Worm (Caenorhabditis elegans): ENCODE measurements around the gene far-3.

Gene far-3

DNA sequence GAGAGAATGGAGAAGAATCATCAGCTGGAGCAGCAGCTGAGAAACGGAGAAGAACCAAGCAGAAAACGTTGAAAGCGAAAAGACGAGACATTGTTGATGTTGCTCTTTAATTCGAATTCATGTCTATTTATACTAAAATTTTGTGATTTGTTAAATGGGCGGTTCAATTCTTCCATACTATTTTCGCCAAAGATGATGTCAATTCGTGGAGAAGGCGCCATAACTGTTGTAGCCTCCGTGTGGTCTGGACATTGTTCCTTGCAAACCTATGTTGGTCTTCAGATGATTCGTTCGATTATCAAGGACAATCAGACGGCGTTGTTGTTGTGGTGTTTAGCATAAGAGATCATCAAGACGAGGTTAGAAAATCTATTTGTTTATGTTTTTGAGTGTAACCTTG, at the start of gene far-3:
TSS of gene far-3 (minus strand) at position 101 of the 400 bp plus-strand sequence.
- no peak for TF ChIP-seq eyg-1 (tag; optimal IDR thresholded peaks at IDR 0.05)
- no peak for TF ChIP-seq pag-3 (tag; optimal IDR thresholded peaks at IDR 0.05; ENCODE audit: borderline replicate concordance)
- no peak for TF ChIP-seq pat-9 (tag; optimal IDR thresholded peaks at IDR 0.05)
- no peak for TF ChIP-seq rnt-1 (tag; optimal IDR thresholded peaks at IDR 0.05)
- TF ChIP-seq lim-6 (tag; optimal IDR thresholded peaks at IDR 0.05) = no peak
- TF ChIP-seq elt-4 (tag; optimal IDR thresholded peaks at IDR 0.05) = no peak
- TF ChIP-seq T23F11.4 (GFP tag; optimal IDR thresholded peaks at IDR 0.05) = no peak
- no peak for TF ChIP-seq fkh-10 (GFP tag; optimal IDR thresholded peaks at IDR 0.05)
- no peak for TF ChIP-seq unc-55 (GFP tag; optimal IDR thresholded peaks at IDR 0.05)
- no peak for TF ChIP-seq ceh-18 (tag; optimal IDR thresholded peaks at IDR 0.05)
- no peak for TF ChIP-seq fax-1 (tag; optimal IDR thresholded peaks at IDR 0.05)
- no peak for TF ChIP-seq Y22D7AL.16 (tag; optimal IDR thresholded peaks at IDR 0.05)

DNA sequence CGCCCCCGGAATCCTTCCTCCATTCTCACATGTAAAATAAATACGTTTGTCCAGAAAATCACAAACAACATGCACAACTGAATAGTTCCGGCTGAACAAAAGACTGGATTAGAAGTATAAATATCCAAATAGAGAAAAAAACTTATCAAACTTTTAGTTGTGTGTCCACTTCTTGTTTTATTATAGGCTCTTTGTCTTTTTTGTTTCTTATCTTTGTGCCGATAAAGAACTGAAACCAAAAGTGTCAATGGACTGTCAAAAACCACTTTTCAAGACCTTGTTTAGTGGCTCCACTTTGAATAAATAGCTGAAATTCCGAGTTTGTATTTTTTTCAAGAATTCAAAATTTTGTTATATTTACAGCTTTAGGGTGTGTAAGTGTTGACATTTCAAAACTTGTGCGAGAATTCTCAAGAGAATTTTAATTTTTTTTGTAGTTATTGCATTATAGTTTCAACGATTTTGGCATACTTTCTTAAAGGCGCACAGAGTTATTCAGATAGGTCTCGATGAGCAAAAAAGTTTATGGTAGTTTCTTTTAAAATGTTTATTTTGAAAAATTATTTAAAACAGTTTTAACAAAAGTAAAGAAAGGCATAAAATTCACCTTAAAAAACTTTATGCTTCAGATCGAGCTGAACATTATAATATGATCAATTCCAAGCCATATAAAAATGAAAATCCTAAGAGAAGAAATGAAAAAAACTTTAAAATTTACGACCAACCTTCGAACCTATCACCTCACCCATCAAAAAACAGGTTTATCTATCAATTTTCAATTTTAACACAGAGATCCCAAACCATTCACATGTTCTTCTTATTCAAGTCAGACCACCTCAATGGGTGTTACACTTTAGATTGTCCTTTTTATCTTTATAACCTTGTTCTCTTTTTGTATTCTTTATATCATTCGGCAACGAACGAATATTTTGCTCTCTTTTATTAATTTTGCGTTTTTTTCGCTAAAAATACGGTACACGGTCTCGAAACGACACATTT, 49.1 kb upstream of the far-3 start:
- no peak for TF ChIP-seq T23F11.4 (GFP tag; optimal IDR thresholded peaks at IDR 0.05)
- TF ChIP-seq elt-2 (tag; optimal IDR thresholded peaks at IDR 0.05) = peak; percentile 7

DNA sequence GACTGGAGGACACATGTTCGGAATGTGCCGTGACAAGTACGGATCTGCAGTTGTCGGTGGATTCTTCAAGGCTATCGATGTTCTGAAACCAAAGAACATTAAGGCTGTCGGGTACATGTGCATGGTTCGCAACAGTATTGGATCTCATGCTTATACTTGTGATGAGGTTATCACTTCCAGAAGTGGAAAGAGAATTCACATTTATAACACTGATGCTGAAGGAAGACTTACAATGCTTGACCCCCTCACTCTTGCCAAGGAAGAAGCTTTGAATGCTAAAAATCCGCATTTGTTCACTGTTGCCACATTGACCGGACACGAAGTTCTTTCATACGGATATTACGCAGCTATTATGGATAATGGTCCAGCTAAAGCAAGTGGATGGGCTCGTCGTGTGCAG, 47.7 kb upstream of the far-3 start:
- no peak for TF ChIP-seq ceh-34 (tag; optimal IDR thresholded peaks at IDR 0.05)

DNA sequence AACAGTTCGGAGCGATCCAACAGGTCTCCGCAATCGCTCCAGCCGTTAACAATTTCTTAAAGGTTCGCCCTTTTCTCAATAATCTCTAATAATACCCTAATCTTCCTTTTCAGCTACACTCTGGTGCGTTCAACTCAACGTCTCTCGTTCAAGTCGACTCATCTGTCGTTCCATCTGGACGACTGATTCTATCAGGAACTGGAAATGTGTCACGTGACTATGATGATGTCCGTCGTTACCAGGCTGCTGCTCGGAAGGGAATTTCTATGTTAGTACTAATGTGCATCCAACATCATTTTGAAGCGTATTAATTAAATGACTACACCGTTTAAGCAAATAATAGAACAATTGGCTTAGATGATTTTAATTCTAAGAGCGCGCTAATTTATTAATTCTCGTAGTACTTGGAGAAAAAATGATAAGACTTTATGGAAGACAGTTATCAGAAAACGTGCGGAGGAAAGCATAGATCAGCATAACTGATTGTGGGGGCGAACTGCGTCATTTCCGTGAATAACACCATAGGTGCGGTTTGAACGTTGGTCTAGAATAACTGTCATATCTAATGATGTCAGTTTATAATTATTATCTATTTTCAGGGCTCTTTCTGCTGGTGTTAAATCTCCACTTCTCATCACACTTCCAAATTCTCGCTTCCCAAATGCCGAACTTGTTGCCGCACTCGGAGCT, 46.7 kb upstream of the far-3 start:
- no peak for TF ChIP-seq ceh-34 (tag; optimal IDR thresholded peaks at IDR 0.05)
- peak; percentile 43 for TF ChIP-seq elt-2 (tag; optimal IDR thresholded peaks at IDR 0.05)
- peak; percentile 56 for TF ChIP-seq hlh-30 (tag; optimal IDR thresholded peaks at IDR 0.05; ENCODE audit: insufficient read depth)

ce11 chrV:13043195-13043762, 46.0 kb upstream of the far-3 start, which contains the start of gene lap-2:
Gene lap-2 (plus strand): TSS chrV:13043712.
- TF ChIP-seq unc-42 (tag; optimal IDR thresholded peaks at IDR 0.05) = no peak
- peak; percentile 56 for TF ChIP-seq elt-2 (tag; optimal IDR thresholded peaks at IDR 0.05)
- no peak for TF ChIP-seq K09A11.1 (tag; optimal IDR thresholded peaks at IDR 0.05; ENCODE audit: insufficient read depth)
- peak; percentile 31 for TF ChIP-seq unc-55 (GFP tag; optimal IDR thresholded peaks at IDR 0.05)

ce11 chrV:13041666-13042065, 44.3 kb upstream of the far-3 start, which contains the start of gene scyl-1:
Gene scyl-1 (minus strand): TSS chrV:13041721.
- no peak for TF ChIP-seq lim-6 (tag; optimal IDR thresholded peaks at IDR 0.05)
- TF ChIP-seq rnt-1 (tag; optimal IDR thresholded peaks at IDR 0.05) = peak; percentile 54
- TF ChIP-seq ttx-3 (tag; optimal IDR thresholded peaks at IDR 0.05) = no peak
- TF ChIP-seq npax-4 (tag; optimal IDR thresholded peaks at IDR 0.05) = no peak
- TF ChIP-seq C38D4.7 (GFP tag; optimal IDR thresholded peaks at IDR 0.05) = no peak
- TF ChIP-seq pag-3 (tag; optimal IDR thresholded peaks at IDR 0.05; ENCODE audit: borderline replicate concordance) = no peak
- TF ChIP-seq pat-9 (tag; optimal IDR thresholded peaks at IDR 0.05) = peak; percentile 13
- TF ChIP-seq ztf-16 (tag; optimal IDR thresholded peaks at IDR 0.05) = no peak
- peak; percentile 16 for TF ChIP-seq syd-9 (tag; optimal IDR thresholded peaks at IDR 0.05)
- TF ChIP-seq nhr-11 (tag; optimal IDR thresholded peaks at IDR 0.05) = no peak
- no peak for TF ChIP-seq pha-2 (tag; optimal IDR thresholded peaks at IDR 0.05)
- TF ChIP-seq ceh-30 (tag; optimal IDR thresholded peaks at IDR 0.05) = no peak
- no peak for TF ChIP-seq sox-2 (GFP tag; IDR thresholded peaks at IDR 0.05)
- no peak for TF ChIP-seq ama-1 (optimal IDR thresholded peaks at IDR 0.05)
- TF ChIP-seq ceh-19 (GFP tag; optimal IDR thresholded peaks at IDR 0.05) = peak; percentile 28
- TF ChIP-seq hlh-13 (GFP tag; optimal IDR thresholded peaks at IDR 0.05) = no peak
- TF ChIP-seq fkh-10 (GFP tag; optimal IDR thresholded peaks at IDR 0.05) = no peak
- TF ChIP-seq Y22D7AL.16 (tag; optimal IDR thresholded peaks at IDR 0.05) = no peak
- TF ChIP-seq ceh-24 (tag; optimal IDR thresholded peaks at IDR 0.05) = no peak
- peak; percentile 9 for TF ChIP-seq hlh-8 (tag; optimal IDR thresholded peaks at IDR 0.05)
- no peak for TF ChIP-seq fkh-6 (tag; optimal IDR thresholded peaks at IDR 0.05)
- TF ChIP-seq gmeb-2 (tag; optimal IDR thresholded peaks at IDR 0.05) = peak; percentile 27
- TF ChIP-seq dmd-4 (tag; optimal IDR thresholded peaks at IDR 0.05; ENCODE audit: borderline replicate concordance) = no peak
- TF ChIP-seq K09A11.1 (tag; optimal IDR thresholded peaks at IDR 0.05; ENCODE audit: insufficient read depth) = no peak
- no peak for TF ChIP-seq ceh-9 (tag; optimal IDR thresholded peaks at IDR 0.05)
- no peak for TF ChIP-seq unc-86 (tag; optimal IDR thresholded peaks at IDR 0.05)
- TF ChIP-seq lin-11 (tag; optimal IDR thresholded peaks at IDR 0.05) = peak; percentile 6
- TF ChIP-seq unc-55 (GFP tag; optimal IDR thresholded peaks at IDR 0.05) = peak; percentile 68
